Fruit fly (Drosophila melanogaster) whole organism, prepupa: ENCODE measurements around the gene Flacc.

Source experiments
- CG6854 ChIP-seq: fragments of 200-800 bp; sonication (Bioruptor generic); optimal IDR thresholded peaks from 2 replicates; lab custom pipeline; 2017; ENCODE audit warnings: missing biosample characterization, mild to moderate bottlenecking, missing genetic modification characterization
- Ets21C ChIP-seq: fragments of 200-800 bp; sonication (Bioruptor generic); optimal IDR thresholded peaks from 3 replicates; lab custom pipeline; 2016; ENCODE audit warnings: missing biosample characterization, missing genetic modification characterization

- TF ChIP-seq CG6854 (GFP tag; lab: Kevin White, UChicago) (no peak), Ets21C (no peak)
Observed at dm6 chrX:18866289-18866832, 27.1 kb downstream of the Flacc start.
